Fruit fly (Drosophila melanogaster): ENCODE results near the gene Spn88Ea.

The Spn88Ea gene

dm6 chr3R:15243046-15243356, 36.8 kb upstream of the Spn88Ea start:
- no peak for TF ChIP-seq Sp1 (GFP tag; optimal IDR thresholded peaks at IDR 0.05)
- no peak for TF ChIP-seq tai (GFP tag; optimal IDR thresholded peaks at IDR 0.05)
- TF ChIP-seq br (GFP tag; optimal IDR thresholded peaks at IDR 0.05) = no peak
- TF ChIP-seq fru (GFP tag; optimal IDR thresholded peaks at IDR 0.05) = no peak
- TF ChIP-seq OdsH (GFP tag; optimal IDR thresholded peaks at IDR 0.05) = no peak
- no peak for TF ChIP-seq usp (GFP tag; optimal IDR thresholded peaks at IDR 0.05)
- no peak for TF ChIP-seq brk (GFP tag; optimal IDR thresholded peaks at IDR 0.05)

DNA sequence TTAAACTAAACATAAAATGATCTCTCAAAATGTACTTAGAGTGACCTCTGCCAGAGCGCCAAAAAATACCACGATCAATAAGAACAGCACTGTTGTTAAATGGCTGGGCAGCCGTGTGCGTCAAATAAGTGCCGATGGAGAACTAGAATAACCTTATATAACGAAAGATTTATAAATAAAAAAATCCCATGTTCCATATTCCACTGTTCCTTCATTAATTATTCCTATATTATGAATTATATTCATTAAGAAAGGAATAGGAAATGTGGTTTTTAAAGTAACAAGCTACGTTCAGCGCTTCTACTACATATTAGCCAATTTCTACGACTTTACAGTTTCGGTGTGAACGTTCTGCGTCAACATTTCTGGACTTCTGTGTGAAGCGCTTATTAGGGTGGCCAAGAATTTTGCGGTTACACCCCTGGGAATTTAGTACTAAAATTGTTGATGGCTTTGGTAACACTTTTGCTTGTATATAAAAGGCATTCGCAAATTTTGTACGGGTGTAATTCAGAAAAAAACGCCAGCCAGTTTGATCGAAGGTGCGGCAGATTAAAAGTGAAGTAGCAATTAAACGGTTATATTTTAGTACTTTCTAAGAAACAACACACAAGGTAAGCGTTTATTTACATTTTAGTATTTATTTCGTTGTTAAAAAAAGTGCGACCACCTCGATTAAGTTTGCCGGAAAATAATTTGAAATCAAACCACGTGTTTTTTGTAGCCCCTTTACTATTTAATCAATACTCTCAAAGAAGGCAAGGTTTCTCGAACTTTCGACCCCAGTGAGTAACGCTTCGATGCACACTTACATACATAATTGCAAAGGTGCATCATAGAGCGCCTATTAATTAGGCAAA, 36.2 kb upstream of the Spn88Ea start, which contains the start of the genes tefu and Hsc70-4:
tefu (minus strand) TSS at position 51 of the 860 bp plus-strand sequence.
Hsc70-4 (plus strand) TSS at position 502 of the 860 bp plus-strand sequence.
- no peak for TF ChIP-seq rgr (GFP tag; optimal IDR thresholded peaks at IDR 0.05)
- no peak for TF ChIP-seq lola (GFP tag; optimal IDR thresholded peaks at IDR 0.05)
- peak; percentile 72 for TF ChIP-seq woc (GFP tag; optimal IDR thresholded peaks at IDR 0.05)
- peak; percentile 60 for TF ChIP-seq ey (GFP tag; optimal IDR thresholded peaks at IDR 0.05)
- no peak for TF ChIP-seq tai (GFP tag; optimal IDR thresholded peaks at IDR 0.05)
- TF ChIP-seq brk (GFP tag; optimal IDR thresholded peaks at IDR 0.05) = no peak
- peak; percentile 79 for TF ChIP-seq HLH106 (tag; optimal IDR thresholded peaks at IDR 0.05)
- no peak for TF ChIP-seq Jra (GFP tag; optimal IDR thresholded peaks at IDR 0.05)
- peak; percentile 64 for TF ChIP-seq Hnf4 (GFP tag; optimal IDR thresholded peaks at IDR 0.05)
- peak; percentile 24 for TF ChIP-seq jim (GFP tag; optimal IDR thresholded peaks at IDR 0.05)
- TF ChIP-seq psq (GFP tag; optimal IDR thresholded peaks at IDR 0.05) = no peak
- no peak for TF ChIP-seq usp (GFP tag; optimal IDR thresholded peaks at IDR 0.05)
- TF ChIP-seq foxo (GFP tag; optimal IDR thresholded peaks at IDR 0.05) = peak in 1 of 2 experiments; percentile 9
- no peak for TF ChIP-seq dsf (GFP tag; optimal IDR thresholded peaks at IDR 0.05; ENCODE audit: borderline replicate concordance)
- no peak for TF ChIP-seq Abd-B (GFP tag; optimal IDR thresholded peaks at IDR 0.05)
- TF ChIP-seq Vsx2 (GFP tag; optimal IDR thresholded peaks at IDR 0.05; ENCODE audit: partially characterized antibody) = peak; percentile 64
- peak; percentile 5 for TF ChIP-seq Hr83 (GFP tag; optimal IDR thresholded peaks at IDR 0.05; ENCODE audit: poor library complexity, severe bottlenecking)
- TF ChIP-seq CrebA (GFP tag; optimal IDR thresholded peaks at IDR 0.05; ENCODE audit: borderline replicate concordance) = no peak
- TF ChIP-seq Mio (GFP tag; optimal IDR thresholded peaks at IDR 0.05) = no peak
- TF ChIP-seq Rel (GFP tag; optimal IDR thresholded peaks at IDR 0.05) = no peak
- peak; percentile 4 for TF ChIP-seq Rel (tag; optimal IDR thresholded peaks at IDR 0.05)
- no peak for TF ChIP-seq fru (GFP tag; optimal IDR thresholded peaks at IDR 0.05)
- peak; percentile 54 for TF ChIP-seq h (GFP tag; optimal IDR thresholded peaks at IDR 0.05)
- peak; percentile 46 for TF ChIP-seq Hr78 (GFP tag; optimal IDR thresholded peaks at IDR 0.05)
- TF ChIP-seq CG9705 (GFP tag; optimal IDR thresholded peaks at IDR 0.05) = peak; percentile 54
- TF ChIP-seq Sp1 (GFP tag; optimal IDR thresholded peaks at IDR 0.05) = peak; percentile 46
- TF ChIP-seq CG32264 (GFP tag; optimal IDR thresholded peaks at IDR 0.05) = no peak
- peak; percentile 68 for TF ChIP-seq dmrt93B (GFP tag; optimal IDR thresholded peaks at IDR 0.05)
- no peak for TF ChIP-seq br (GFP tag; optimal IDR thresholded peaks at IDR 0.05)
- TF ChIP-seq sage (GFP tag; optimal IDR thresholded peaks at IDR 0.05) = no peak
- TF ChIP-seq Dif (GFP tag; optimal IDR thresholded peaks at IDR 0.05; ENCODE audit: partially characterized antibody) = peak; percentile 68
- no peak for TF ChIP-seq Dfd (GFP tag; optimal IDR thresholded peaks at IDR 0.05)
- TF ChIP-seq Myc (optimal IDR thresholded peaks at IDR 0.05) = no peak
- no peak for TF ChIP-seq GATAd (GFP tag; optimal IDR thresholded peaks at IDR 0.05)
- peak; percentile 92 for TF ChIP-seq N (GFP tag; optimal IDR thresholded peaks at IDR 0.05)
- no peak for TF ChIP-seq dl (GFP tag; optimal IDR thresholded peaks at IDR 0.05; ENCODE audit: insufficient read depth in 1 of 2, partially characterized antibody in 2 of 2)
- peak; percentile 32 for TF ChIP-seq OdsH (GFP tag; optimal IDR thresholded peaks at IDR 0.05)
- no peak for TF ChIP-seq pan (optimal IDR thresholded peaks at IDR 0.05)
- TF ChIP-seq sv (GFP tag; optimal IDR thresholded peaks at IDR 0.05) = peak; percentile 64
